Worm (Caenorhabditis elegans) whole organism, young adult: ENCODE measurements around the gene pkc-1.

Experiments
- C17E4.6 ChIP-seq: fragments of 200-800 bp; sonication (Bioruptor generic); IDR thresholded peaks from 2 replicates; pipeline ENCODE4 v1.3.6; 2022; ENCODE audit warnings: missing genetic modification reagents, missing genetic modification characterization, missing compliant biosample characterization
- F33H1.4 ChIP-seq: fragments of 200-800 bp; sonication (Bioruptor generic); IDR thresholded peaks from 2 replicates; pipeline ENCODE4 v1.3.6; 2022; ENCODE audit warnings: missing genetic modification reagents, missing genetic modification characterization, missing compliant biosample characterization
- F57C9.4 ChIP-seq: sonication (generic microtip); optimal IDR thresholded peaks from 2 replicates; lab custom pipeline; 2017; ENCODE audit warnings: mild to moderate bottlenecking, missing genetic modification characterization, missing compliant biosample characterization
- K12H6.12 ChIP-seq: fragments of 200-800 bp; sonication (Bioruptor generic); optimal IDR thresholded peaks from 2 replicates; lab custom pipeline; 2018; ENCODE audit warnings: mild to moderate bottlenecking, missing genetic modification characterization, missing compliant biosample characterization
- T07F8.4 ChIP-seq: sonication (generic microtip); optimal IDR thresholded peaks from 2 replicates; lab custom pipeline; 2016; ENCODE audit warnings: mild to moderate bottlenecking, missing genetic modification characterization, moderate library complexity, missing compliant biosample characterization
- Y53G8AR.9 ChIP-seq: fragments of 200-800 bp; sonication (Bioruptor generic); conservative IDR thresholded peaks from 2 replicates; pipeline ENCODE4 v1.3.6; 2022; ENCODE audit warnings: missing genetic modification reagents, missing genetic modification characterization, missing compliant biosample characterization
- Y56A3A.18 ChIP-seq: fragments of 200-800 bp; sonication (Bioruptor generic); IDR thresholded peaks from 2 replicates; pipeline ENCODE4 v1.3.6; 2022; ENCODE audit warnings: missing genetic modification reagents, missing genetic modification characterization, missing compliant biosample characterization
- ZK185.1 ChIP-seq: sonication (generic microtip); optimal IDR thresholded peaks from 2 replicates; lab custom pipeline; 2016; ENCODE audit warnings: mild to moderate bottlenecking, missing genetic modification characterization, missing compliant biosample characterization; ENCODE audit not compliant: poor library complexity, severe bottlenecking
- ama-1 ChIP-seq, 3 experiments: fragments of 150-350 bp in 1 of 3; sonication (generic microtip) in 2 of 3; optimal IDR thresholded peaks; 2 replicates each; lab custom pipeline; 2014 to 2018; ENCODE audit warnings: missing biosample characterization in 2 of 3, missing genetic modification characterization in 2 of 3, missing genetic modification reagents in 2 of 3
- attf-3 ChIP-seq: fragments of 200-800 bp; sonication (Bioruptor generic); conservative IDR thresholded peaks from 2 replicates; pipeline ENCODE4 v1.3.6; 2022; ENCODE audit warnings: missing genetic modification reagents, missing genetic modification characterization, missing compliant biosample characterization
- attf-6 ChIP-seq: fragments of 200-800 bp; sonication (Bioruptor generic); IDR thresholded peaks from 2 replicates; pipeline ENCODE4 v1.3.6; 2022; ENCODE audit warnings: missing genetic modification reagents, missing genetic modification characterization, missing compliant biosample characterization
- bed-2 ChIP-seq: fragments of 200-800 bp; sonication (Bioruptor generic); IDR thresholded peaks from 2 replicates; pipeline ENCODE4 v1.3.6; 2022; ENCODE audit warnings: missing genetic modification reagents, missing genetic modification characterization, missing compliant biosample characterization
- ccch-3 ChIP-seq: fragments of 200-800 bp; sonication (Bioruptor generic); optimal IDR thresholded peaks from 2 replicates; lab custom pipeline; 2018; ENCODE audit warnings: mild to moderate bottlenecking, missing genetic modification characterization, missing compliant biosample characterization
- ceh-58 ChIP-seq: fragments of 200-800 bp; sonication (Bioruptor generic); IDR thresholded peaks from 2 replicates; pipeline ENCODE4 v1.3.6; 2022; ENCODE audit warnings: missing genetic modification characterization, missing compliant biosample characterization
- ceh-79 ChIP-seq: sonication (generic microtip); optimal IDR thresholded peaks from 2 replicates; lab custom pipeline; 2017; ENCODE audit warnings: mild to moderate bottlenecking, missing genetic modification characterization, missing compliant biosample characterization
- ceh-91 ChIP-seq: fragments of 200-800 bp; sonication (Bioruptor generic); IDR thresholded peaks from 2 replicates; pipeline ENCODE4 v1.3.6; 2022; ENCODE audit warnings: missing genetic modification reagents, missing genetic modification characterization, missing compliant biosample characterization
- chd-7 ChIP-seq: sonication (generic microtip); optimal IDR thresholded peaks from 2 replicates; lab custom pipeline; 2016; ENCODE audit warnings: mild to moderate bottlenecking, missing genetic modification characterization, moderate library complexity, missing compliant biosample characterization
- egl-44 ChIP-seq: fragments of 200-800 bp; sonication (Bioruptor generic); IDR thresholded peaks from 2 replicates; pipeline ENCODE4 v1.3.6; 2022; ENCODE audit warnings: missing genetic modification reagents, missing genetic modification characterization, missing compliant biosample characterization
- ekl-4 ChIP-seq: fragments of 200-800 bp; sonication (Bioruptor generic); IDR thresholded peaks from 2 replicates; pipeline ENCODE4 v1.3.6; 2022; ENCODE audit warnings: missing genetic modification reagents, missing genetic modification characterization, missing compliant biosample characterization
- ets-4 ChIP-seq: fragments of 200-800 bp; sonication (Bioruptor generic); optimal IDR thresholded peaks from 2 replicates; lab custom pipeline; 2018; ENCODE audit warnings: mild to moderate bottlenecking, missing genetic modification characterization, missing compliant biosample characterization
- fkh-3 ChIP-seq: sonication (generic microtip); optimal IDR thresholded peaks from 2 replicates; lab custom pipeline; 2016; ENCODE audit warnings: mild to moderate bottlenecking, missing genetic modification characterization, missing compliant biosample characterization
- gei-17 ChIP-seq: fragments of 200-800 bp; sonication (Bioruptor generic); optimal IDR thresholded peaks from 2 replicates; lab custom pipeline; 2018; ENCODE audit warnings: mild to moderate bottlenecking, missing genetic modification characterization, missing compliant biosample characterization
- hlh-26 ChIP-seq: fragments of 200-800 bp; sonication (Bioruptor generic); conservative IDR thresholded peaks from 2 replicates; pipeline ENCODE4 v1.3.6; 2022; ENCODE audit warnings: missing genetic modification reagents, missing genetic modification characterization, missing compliant biosample characterization
- hmg-1.2 ChIP-seq: fragments of 200-800 bp; sonication (Bioruptor generic); IDR thresholded peaks from 2 replicates; pipeline ENCODE4 v1.3.6; 2022; ENCODE audit warnings: missing genetic modification reagents, missing genetic modification characterization, missing compliant biosample characterization
- hmg-20 ChIP-seq: fragments of 200-800 bp; sonication (Bioruptor generic); IDR thresholded peaks from 2 replicates; pipeline ENCODE4 v1.3.6; 2022; ENCODE audit warnings: missing genetic modification reagents, missing genetic modification characterization, missing compliant biosample characterization
- hrde-1 ChIP-seq: sonication (generic microtip); optimal IDR thresholded peaks from 2 replicates; lab custom pipeline; 2016; ENCODE audit warnings: missing genetic modification characterization, mild to moderate bottlenecking, missing compliant biosample characterization, moderate library complexity, missing genotype, missing genetic modification reagents, borderline replicate concordance
- lag-1 ChIP-seq: fragments of 200-800 bp; sonication (Bioruptor generic); IDR thresholded peaks from 2 replicates; pipeline ENCODE4 v1.3.6; 2022; ENCODE audit warnings: missing genetic modification reagents, missing genetic modification characterization, missing compliant biosample characterization
- lin-40 ChIP-seq: sonication (generic microtip); optimal IDR thresholded peaks from 2 replicates; lab custom pipeline; 2016; ENCODE audit warnings: missing genetic modification characterization, mild to moderate bottlenecking, missing compliant biosample characterization, missing genotype, missing genetic modification reagents
- lsl-1 ChIP-seq: fragments of 200-800 bp; sonication (Bioruptor generic); optimal IDR thresholded peaks from 2 replicates; lab custom pipeline; 2018; ENCODE audit warnings: mild to moderate bottlenecking, missing genetic modification characterization, moderate library complexity, missing compliant biosample characterization
- lsy-27 ChIP-seq: sonication (generic microtip); optimal IDR thresholded peaks from 2 replicates; lab custom pipeline; 2017; ENCODE audit warnings: missing genetic modification characterization, mild to moderate bottlenecking, missing compliant biosample characterization, antibody characterized with exemption, missing genotype, borderline replicate concordance; ENCODE audit not compliant: insufficient read depth
- madf-3 ChIP-seq: fragments of 200-800 bp; sonication (Bioruptor generic); IDR thresholded peaks from 2 replicates; pipeline ENCODE4 v1.3.6; 2022; ENCODE audit warnings: missing genetic modification reagents, missing genetic modification characterization, missing compliant biosample characterization
- mel-28 ChIP-seq: sonication (generic microtip); optimal IDR thresholded peaks from 2 replicates; lab custom pipeline; 2016; ENCODE audit warnings: borderline replicate concordance, mild to moderate bottlenecking, missing genetic modification characterization, missing compliant biosample characterization
- mxl-1 ChIP-seq: sonication (generic microtip); optimal IDR thresholded peaks from 2 replicates; lab custom pipeline; 2016; ENCODE audit warnings: missing genetic modification characterization, missing compliant biosample characterization
- nfya-1 ChIP-seq: sonication (generic microtip); optimal IDR thresholded peaks from 2 replicates; lab custom pipeline; 2017; ENCODE audit warnings: antibody characterized with exemption, missing compliant biosample characterization, missing genetic modification characterization, borderline replicate concordance; ENCODE audit not compliant: insufficient read depth
- nfya-2 ChIP-seq: fragments of 200-800 bp; sonication (Bioruptor generic); IDR thresholded peaks from 2 replicates; pipeline ENCODE4 v1.3.6; 2022; ENCODE audit warnings: missing genetic modification reagents, missing genetic modification characterization, missing compliant biosample characterization
- nfyb-1 ChIP-seq: fragments of 200-800 bp; sonication (Bioruptor generic); IDR thresholded peaks from 2 replicates; pipeline ENCODE4 v1.3.6; 2022; ENCODE audit warnings: missing genetic modification reagents, missing genetic modification characterization, missing compliant biosample characterization
- pha-4 ChIP-seq: fragments of 150-350 bp; sonication (generic microtip); optimal IDR thresholded peaks from 2 replicates; lab custom pipeline; 2014; ENCODE audit warnings: missing biosample characterization, missing genetic modification reagents, missing genetic modification characterization
- repo-1 ChIP-seq: sonication (generic microtip); optimal IDR thresholded peaks from 2 replicates; lab custom pipeline; 2017; ENCODE audit warnings: mild to moderate bottlenecking, missing genetic modification characterization, missing compliant biosample characterization
- sea-2 ChIP-seq: fragments of 200-800 bp; sonication (Bioruptor generic); IDR thresholded peaks from 2 replicates; pipeline ENCODE4 v1.3.6; 2022; ENCODE audit warnings: missing genetic modification characterization, missing compliant biosample characterization
- snpc-1.3 ChIP-seq: sonication (generic microtip); optimal IDR thresholded peaks from 2 replicates; lab custom pipeline; 2017; ENCODE audit warnings: missing genetic modification characterization, mild to moderate bottlenecking, missing compliant biosample characterization, antibody characterized with exemption, moderate library complexity, missing genotype, missing genetic modification reagents; ENCODE audit not compliant: insufficient read depth
- snpc-3.4 ChIP-seq: sonication (generic microtip); optimal IDR thresholded peaks from 2 replicates; lab custom pipeline; 2017; ENCODE audit warnings: missing genetic modification characterization, mild to moderate bottlenecking, missing compliant biosample characterization, antibody characterized with exemption, moderate library complexity, missing genotype, missing genetic modification reagents
- tlf-1 ChIP-seq: fragments of 200-800 bp; sonication (Bioruptor generic); optimal IDR thresholded peaks from 2 replicates; lab custom pipeline; 2018; ENCODE audit warnings: mild to moderate bottlenecking, missing genetic modification characterization, missing compliant biosample characterization
- unc-130 ChIP-seq: sonication (generic microtip); optimal IDR thresholded peaks from 2 replicates; lab custom pipeline; 2016; ENCODE audit warnings: missing genetic modification reagents, missing genetic modification characterization, missing compliant biosample characterization

pkc-1 gene

DNA sequence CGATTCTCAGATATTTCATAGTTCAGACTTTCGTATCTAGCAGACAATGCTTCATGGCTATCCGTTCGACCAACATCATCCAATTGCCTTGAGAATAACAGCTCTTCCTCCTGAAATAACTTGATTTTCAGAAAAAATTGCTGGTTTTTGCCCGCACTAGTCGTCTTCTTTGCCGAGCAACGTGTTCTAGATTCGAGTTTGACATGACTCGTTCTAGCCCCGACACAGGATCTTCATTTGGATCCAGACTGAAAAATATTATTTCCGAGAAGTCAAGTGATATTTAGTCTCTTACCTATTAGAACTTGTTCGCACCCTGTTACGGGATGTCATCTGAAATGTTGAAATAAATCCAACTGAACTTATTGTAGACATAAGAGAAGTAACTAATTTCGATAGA is 31.1 kb upstream of the pkc-1 start, which contains the start of gene clh-6 (continued):
- TF ChIP-seq ama-1 (optimal IDR thresholded peaks at IDR 0.05; lab: Kevin White, UChicago) (peak; percentile 38), ama-1 (GFP tag; optimal IDR thresholded peaks at IDR 0.05; lab: Kevin White, UChicago) (peak; percentile 14 to 72), repo-1 (peak; percentile 69), madf-3 (GFP tag; lab: Robert Waterston, UW) (no peak)

DNA sequence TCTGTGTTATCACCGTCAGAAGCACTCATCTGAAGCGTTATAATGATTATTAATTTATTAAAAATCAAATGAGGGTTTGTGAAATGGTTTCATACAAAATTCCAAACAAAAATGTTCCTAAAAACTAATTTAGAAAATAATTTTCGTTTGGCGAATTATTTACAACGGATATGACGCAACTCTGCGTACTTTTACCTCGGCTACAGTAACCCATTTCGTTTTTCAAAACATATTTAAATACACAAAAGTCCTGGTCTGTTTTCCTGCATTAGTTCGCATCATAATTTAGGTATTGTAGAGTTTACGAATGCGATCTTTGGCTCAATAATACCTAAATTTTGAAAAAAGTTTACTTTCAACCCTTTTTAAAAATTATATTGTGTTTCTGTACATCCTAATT is 27.8 kb upstream of the pkc-1 start, which contains the start of gene R07B7.2:
Gene R07B7.2, minus strand, starts transcription at position 35 of the 400 bp plus-strand sequence.
- TF ChIP-seq sea-2 (GFP tag; lab: Robert Waterston, UW) (no peak), T07F8.4 (tag; lab: Kevin White, UChicago) (no peak), F33H1.4 (GFP tag; lab: Robert Waterston, UW) (no peak), lsl-1 (GFP tag; lab: Kevin White, UChicago) (peak; percentile 66), hrde-1 (peak; percentile 4), ama-1 (optimal IDR thresholded peaks at IDR 0.05; lab: Kevin White, UChicago) (no peak), ama-1 (GFP tag; optimal IDR thresholded peaks at IDR 0.05; lab: Kevin White, UChicago) (no peak), ets-4 (GFP tag; lab: Kevin White, UChicago) (no peak), hmg-1.2 (no peak), mxl-1 (tag; lab: Kevin White, UChicago) (no peak), hlh-26 (GFP tag; lab: Robert Waterston, UW) (no peak), pha-4 (no peak), gei-17 (GFP tag; lab: Kevin White, UChicago) (no peak), lag-1 (GFP tag; lab: Robert Waterston, UW) (no peak), ccch-3 (no peak), Y56A3A.18 (no peak)

DNA sequence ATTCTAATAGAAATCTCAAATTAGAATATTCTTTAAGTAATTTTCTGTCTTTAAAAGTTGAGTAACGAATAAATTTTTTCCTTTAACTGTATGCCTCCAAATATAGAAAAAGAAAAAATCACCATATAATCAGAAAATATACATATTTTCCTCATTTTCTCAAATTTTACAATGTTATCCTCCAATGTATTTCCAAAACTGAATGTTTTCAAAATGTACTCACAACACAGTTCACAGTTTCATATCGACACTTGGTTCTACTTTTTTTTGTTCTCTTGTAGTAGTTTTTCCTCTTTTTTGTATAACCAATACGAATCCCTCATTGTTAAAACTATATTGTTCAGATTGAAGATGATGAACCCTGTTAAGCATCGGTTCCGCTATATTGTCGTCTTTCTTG is 21.6 kb upstream of the pkc-1 start, which contains the start of gene F10C2.7:
Gene F10C2.7, plus strand, starts transcription at position 301 of the 400 bp plus-strand sequence.
- TF ChIP-seq ceh-58 (GFP tag; lab: Robert Waterston, UW) (no peak), ceh-79 (tag; lab: Kevin White, UChicago) (no peak), ceh-91 (GFP tag; lab: Robert Waterston, UW) (no peak), nfya-1 (no peak), F57C9.4 (tag; lab: Kevin White, UChicago) (no peak), bed-2 (GFP tag; lab: Robert Waterston, UW) (no peak), sea-2 (GFP tag; lab: Robert Waterston, UW) (no peak), chd-7 (tag; lab: Kevin White, UChicago) (no peak), hrde-1 (no peak), mel-28 (tag; lab: Kevin White, UChicago) (no peak), unc-130 (GFP tag; lab: Kevin White, UChicago) (no peak), hmg-20 (GFP tag; lab: Robert Waterston, UW) (no peak), attf-6 (no peak), ekl-4 (no peak), tlf-1 (GFP tag; lab: Kevin White, UChicago) (no peak)

DNA sequence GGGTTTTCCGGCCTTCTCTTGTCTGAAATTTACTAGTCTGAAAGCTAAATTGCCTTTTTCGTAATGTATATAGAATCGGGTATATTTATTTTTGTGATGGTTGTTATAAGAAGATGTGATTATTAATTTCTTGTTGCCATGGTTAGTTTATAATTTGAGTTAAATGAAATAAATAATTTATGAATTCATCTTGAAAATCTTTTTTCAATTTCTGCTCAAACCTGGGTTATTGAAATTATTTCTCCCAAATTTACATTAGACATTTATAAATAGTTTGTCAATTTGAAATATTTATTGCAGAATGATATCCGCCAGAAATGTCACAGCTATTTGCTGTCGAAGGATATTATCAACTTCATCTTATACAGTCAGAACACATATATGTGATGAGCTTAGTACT is 16.5 kb upstream of the pkc-1 start, which contains the start of gene dars-2:
Gene dars-2, plus strand, starts transcription at position 301 of the 400 bp plus-strand sequence.
- TF ChIP-seq ccch-3 (no peak), ZK185.1 (tag; lab: Kevin White, UChicago) (no peak), hrde-1 (no peak), K12H6.12 (tag; lab: Kevin White, UChicago) (no peak), snpc-3.4 (no peak), nfyb-1 (GFP tag; lab: Robert Waterston, UW) (no peak), lag-1 (GFP tag; lab: Robert Waterston, UW) (no peak), Y53G8AR.9 (GFP tag; lab: Robert Waterston, UW) (no peak), lsy-27 (tag; lab: Kevin White, UChicago) (no peak), snpc-1.3 (tag; lab: Kevin White, UChicago) (no peak), fkh-3 (tag; lab: Kevin White, UChicago) (no peak), lin-40 (no peak), nfya-2 (GFP tag; lab: Robert Waterston, UW) (no peak), ceh-91 (GFP tag; lab: Robert Waterston, UW) (no peak), egl-44 (GFP tag; lab: Robert Waterston, UW) (no peak), attf-3 (no peak), C17E4.6 (GFP tag; lab: Robert Waterston, UW) (no peak)
